Fruit fly (Drosophila melanogaster) whole organism, embryonic: Measurements from ENCODE around the gene CG13482.
A peak's percentile ranks its signal among the peaks of the same experiment; 100 is the strongest.

Experiments used
- Atf3 ChIP-seq: fragments of 200-800 bp; sonication (Bioruptor generic); optimal IDR thresholded peaks from 3 replicates; lab custom pipeline; 2016; ENCODE audit warnings: missing biosample characterization, missing genetic modification characterization
- Bteb2 ChIP-seq: fragments of 200-800 bp; sonication (Bioruptor generic); optimal IDR thresholded peaks from 2 replicates; lab custom pipeline; 2016; ENCODE audit warnings: missing biosample characterization, missing genetic modification characterization
- CG10321 ChIP-seq: fragments of 200-800 bp; sonication (Bioruptor generic); IDR thresholded peaks from 2 replicates; pipeline ENCODE4 v1.3.6; 2022; ENCODE audit warnings: missing biosample characterization, missing genetic modification characterization
- CG10654 ChIP-seq: fragments of 200-800 bp; sonication (Bioruptor generic); optimal IDR thresholded peaks from 2 replicates; lab custom pipeline; 2016; ENCODE audit warnings: missing biosample characterization, missing genetic modification characterization
- CG10979 ChIP-seq: fragments of 200-800 bp; sonication (Bioruptor generic); optimal IDR thresholded peaks from 2 replicates; lab custom pipeline; 2018; ENCODE audit warnings: missing biosample characterization, mild to moderate bottlenecking, missing genetic modification characterization, moderate library complexity
- CG11085 ChIP-seq: fragments of 200-800 bp; sonication (Bioruptor generic); IDR thresholded peaks from 2 replicates; pipeline ENCODE4 v1.3.6; 2022; ENCODE audit warnings: missing biosample characterization, missing genetic modification characterization
- CG12942 ChIP-seq: fragments of 200-800 bp; sonication (Bioruptor generic); optimal IDR thresholded peaks from 3 replicates; lab custom pipeline; 2016; ENCODE audit warnings: missing biosample characterization, missing genetic modification characterization
- CG14710 ChIP-seq: fragments of 200-800 bp; sonication (Bioruptor generic); optimal IDR thresholded peaks from 3 replicates; lab custom pipeline; 2019; ENCODE audit warnings: missing biosample characterization, mild to moderate bottlenecking, missing genetic modification characterization, moderate library complexity
- CG14860 ChIP-seq: fragments of 200-800 bp; sonication (Bioruptor generic); IDR thresholded peaks from 3 replicates; pipeline ENCODE4 v1.3.6; 2022; ENCODE audit warnings: missing biosample characterization, missing genetic modification characterization; ENCODE audit not compliant: partially characterized antibody
- CG1647 ChIP-seq: fragments of 200-800 bp; sonication (Bioruptor generic); optimal IDR thresholded peaks from 3 replicates; lab custom pipeline; 2016; ENCODE audit warnings: missing biosample characterization, missing genetic modification characterization
- CG17802 ChIP-seq: fragments of 200-800 bp; sonication (Bioruptor generic); optimal IDR thresholded peaks from 2 replicates; lab custom pipeline; 2018; ENCODE audit warnings: missing biosample characterization, mild to moderate bottlenecking, missing genetic modification characterization, moderate library complexity
- CG1792 ChIP-seq: fragments of 200-800 bp; sonication (Bioruptor generic); optimal IDR thresholded peaks from 2 replicates; lab custom pipeline; 2016; ENCODE audit warnings: missing biosample characterization, missing genetic modification characterization
- CG1832 ChIP-seq: fragments of 200-800 bp; sonication (Bioruptor generic); optimal IDR thresholded peaks from 2 replicates; lab custom pipeline; 2017; ENCODE audit warnings: missing biosample characterization, mild to moderate bottlenecking, missing genetic modification characterization, inconsistent platforms
- CG18599 ChIP-seq: fragments of 200-800 bp; sonication (Bioruptor generic); optimal IDR thresholded peaks from 3 replicates; lab custom pipeline; 2017; ENCODE audit warnings: missing biosample characterization, missing genetic modification characterization, mild to moderate bottlenecking, moderate library complexity, missing genetic modification reagents
- CG31224 ChIP-seq: fragments of 200-800 bp; sonication (Bioruptor generic); IDR thresholded peaks from 2 replicates; pipeline ENCODE4 v1.3.6; 2022; ENCODE audit warnings: missing biosample characterization, missing genetic modification characterization
- CG4854 ChIP-seq: fragments of 200-800 bp; sonication (Bioruptor generic); optimal IDR thresholded peaks from 2 replicates; lab custom pipeline; 2016; ENCODE audit warnings: missing biosample characterization, missing genetic modification characterization, inconsistent platforms
- CG6272 ChIP-seq: fragments of 200-800 bp; sonication (Bioruptor generic); IDR thresholded peaks from 2 replicates; pipeline ENCODE4 v1.3.6; 2022; ENCODE audit warnings: missing biosample characterization, missing genetic modification characterization
- CG6813 ChIP-seq: fragments of 200-800 bp; sonication (Bioruptor generic); optimal IDR thresholded peaks from 2 replicates; lab custom pipeline; 2017; ENCODE audit warnings: missing biosample characterization, missing genetic modification characterization, mild to moderate bottlenecking, moderate library complexity, missing genetic modification reagents
- CG7928 ChIP-seq: fragments of 200-800 bp; sonication (Bioruptor generic); optimal IDR thresholded peaks from 2 replicates; lab custom pipeline; 2017; ENCODE audit warnings: missing biosample characterization, mild to moderate bottlenecking, missing genetic modification characterization
- CG8388 ChIP-seq: fragments of 200-800 bp; sonication (Bioruptor generic); optimal IDR thresholded peaks from 2 replicates; lab custom pipeline; 2019; ENCODE audit warnings: missing biosample characterization, mild to moderate bottlenecking, missing genetic modification characterization, moderate library complexity
- CG9797 ChIP-seq: fragments of 200-800 bp; sonication (Bioruptor generic); optimal IDR thresholded peaks from 3 replicates; lab custom pipeline; 2018; ENCODE audit warnings: missing biosample characterization, mild to moderate bottlenecking, missing genetic modification characterization
- Med ChIP-seq: fragments of 200-800 bp; sonication (Bioruptor generic); peaks from one replicate; lab custom pipeline; 2016; ENCODE audit warnings: missing biosample characterization, missing genetic modification characterization, mild to moderate bottlenecking, inconsistent platforms, moderate library complexity
- Nf-YA ChIP-seq: fragments of 200-800 bp; sonication (Bioruptor generic); IDR thresholded peaks from 2 replicates; pipeline ENCODE4 v1.3.6; 2022; ENCODE audit warnings: missing biosample characterization, missing genetic modification characterization
- Oaz ChIP-seq: fragments of 200-800 bp; sonication (Bioruptor generic); IDR thresholded peaks from 2 replicates; pipeline ENCODE4 v1.3.6; 2022; ENCODE audit warnings: missing biosample characterization, missing genetic modification characterization
- ab ChIP-seq: fragments of 200-800 bp; sonication (Bioruptor generic); optimal IDR thresholded peaks from 2 replicates; lab custom pipeline; 2016; ENCODE audit warnings: missing biosample characterization, missing genetic modification characterization
- abd-A ChIP-seq: fragments of 200-800 bp; sonication (Bioruptor generic); optimal IDR thresholded peaks from 3 replicates; lab custom pipeline; 2019; ENCODE audit warnings: missing biosample characterization, mild to moderate bottlenecking, missing genetic modification characterization, moderate library complexity
- al ChIP-seq: fragments of 200-800 bp; sonication (Bioruptor generic); IDR thresholded peaks from 2 replicates; pipeline ENCODE4 v1.3.6; 2022; ENCODE audit warnings: missing biosample characterization, missing genetic modification characterization
- ash1 ChIP-seq: fragments of 200-800 bp; sonication (Bioruptor generic); optimal IDR thresholded peaks from 2 replicates; lab custom pipeline; 2018; ENCODE audit warnings: missing biosample characterization, mild to moderate bottlenecking, missing genetic modification characterization
- bab2 ChIP-seq: fragments of 200-800 bp; sonication (Bioruptor generic); optimal IDR thresholded peaks from 2 replicates; lab custom pipeline; 2016; ENCODE audit warnings: missing biosample characterization, missing genetic modification characterization
- chif ChIP-seq, 2 experiments: fragments of 200-800 bp; sonication (Bioruptor generic); optimal IDR thresholded peaks; 3 replicates each; lab custom pipeline; 2016; ENCODE audit warnings: missing biosample characterization in 2 of 2, missing genetic modification characterization in 2 of 2
- dmrt11E ChIP-seq: fragments of 200-800 bp; sonication (Bioruptor generic); optimal IDR thresholded peaks from 3 replicates; lab custom pipeline; 2018; ENCODE audit warnings: missing biosample characterization, mild to moderate bottlenecking, missing genetic modification characterization, moderate library complexity
- dysf ChIP-seq: fragments of 200-800 bp; sonication (Bioruptor generic); IDR thresholded peaks from 3 replicates; pipeline ENCODE4 v1.3.6; 2022; ENCODE audit warnings: missing biosample characterization, missing genetic modification characterization
- eve ChIP-seq, 2 experiments: fragments of >200 bp; optimal IDR thresholded peaks; 2 replicates each; lab custom pipeline; 2017; ENCODE audit warnings: missing biosample characterization in 2 of 2, missing genetic modification characterization in 2 of 2
- exex ChIP-seq: fragments of 200-800 bp; sonication (Bioruptor generic); optimal IDR thresholded peaks from 4 replicates; lab custom pipeline; 2018; ENCODE audit warnings: missing biosample characterization, mild to moderate bottlenecking, missing genetic modification characterization, moderate library complexity
- fd96Cb ChIP-seq: fragments of 200-800 bp; sonication (Bioruptor generic); optimal IDR thresholded peaks from 2 replicates; lab custom pipeline; 2018; ENCODE audit warnings: missing biosample characterization, mild to moderate bottlenecking, missing genetic modification characterization, moderate library complexity
- gsb-n ChIP-seq: fragments of 200-800 bp; sonication (Bioruptor generic); optimal IDR thresholded peaks from 3 replicates; lab custom pipeline; 2018; ENCODE audit warnings: missing biosample characterization, mild to moderate bottlenecking, missing genetic modification characterization
- jigr1 ChIP-seq: fragments of 200-800 bp; sonication (Bioruptor generic); IDR thresholded peaks from 3 replicates; pipeline ENCODE4 v1.3.6; 2022; ENCODE audit warnings: missing biosample characterization, missing genetic modification characterization
- kni ChIP-seq: fragments of 200-800 bp; sonication (Bioruptor generic); optimal IDR thresholded peaks from 3 replicates; lab custom pipeline; 2017; ENCODE audit warnings: mild to moderate bottlenecking, missing biosample characterization, missing genetic modification reagents, missing genetic modification characterization
- knrl ChIP-seq: fragments of 200-800 bp; sonication (Bioruptor generic); IDR thresholded peaks from 3 replicates; pipeline ENCODE4 v1.3.6; 2022; ENCODE audit warnings: missing biosample characterization, missing genetic modification characterization; ENCODE audit not compliant: partially characterized antibody
- lilli ChIP-seq: fragments of 200-800 bp; sonication (Bioruptor generic); optimal IDR thresholded peaks from 3 replicates; lab custom pipeline; 2016; ENCODE audit warnings: missing biosample characterization, missing genetic modification characterization
- lov ChIP-seq, 2 experiments: fragments of 200-800 bp in 1 of 2; fragments of >200 bp in 1 of 2; sonication (Bioruptor generic) in 1 of 2; IDR thresholded peaks in 1 of 2; optimal IDR thresholded peaks in 1 of 2; 2 replicates in 1 of 2; 3 replicates in 1 of 2; pipeline versions ENCODE4 v1.3.6 to Lab custom; 2017 to 2022; ENCODE audit warnings: missing biosample characterization in 1 of 2, missing genetic modification characterization in 1 of 2
- mam ChIP-seq: fragments of 200-800 bp; sonication (Bioruptor generic); optimal IDR thresholded peaks from 3 replicates; lab custom pipeline; 2016; ENCODE audit warnings: missing biosample characterization, missing genetic modification characterization
- mirr ChIP-seq: fragments of 200-800 bp; sonication (Bioruptor generic); optimal IDR thresholded peaks from 3 replicates; lab custom pipeline; 2018; ENCODE audit warnings: missing biosample characterization, mild to moderate bottlenecking, missing genetic modification characterization
- nerfin-2 ChIP-seq: fragments of 200-800 bp; sonication (Bioruptor generic); IDR thresholded peaks from 2 replicates; pipeline ENCODE4 v1.3.6; 2022; ENCODE audit warnings: missing biosample characterization, missing genetic modification characterization; ENCODE audit not compliant: partially characterized antibody
- pb ChIP-seq: fragments of 200-800 bp; sonication (Bioruptor generic); optimal IDR thresholded peaks from 3 replicates; lab custom pipeline; 2016; ENCODE audit warnings: missing biosample characterization, missing genetic modification characterization
- salm ChIP-seq: fragments of 200-800 bp; sonication (Bioruptor generic); optimal IDR thresholded peaks from 2 replicates; lab custom pipeline; 2018; ENCODE audit warnings: missing biosample characterization, mild to moderate bottlenecking, missing genetic modification characterization
- sna ChIP-seq: fragments of 200-800 bp; sonication (Bioruptor generic); IDR thresholded peaks from 2 replicates; pipeline ENCODE4 v1.3.6; 2022; ENCODE audit warnings: missing biosample characterization, missing genetic modification characterization; ENCODE audit not compliant: partially characterized antibody
- sob ChIP-seq: fragments of 200-800 bp; sonication (Bioruptor generic); IDR thresholded peaks from 2 replicates; pipeline ENCODE4 v1.3.6; 2022; ENCODE audit warnings: missing biosample characterization, missing genetic modification characterization
- tna ChIP-seq: fragments of 200-800 bp; sonication (Bioruptor generic); IDR thresholded peaks from 2 replicates; pipeline ENCODE4 v1.3.6; 2022; ENCODE audit warnings: missing biosample characterization, missing genetic modification characterization; ENCODE audit not compliant: partially characterized antibody

CG13482 gene

DNA sequence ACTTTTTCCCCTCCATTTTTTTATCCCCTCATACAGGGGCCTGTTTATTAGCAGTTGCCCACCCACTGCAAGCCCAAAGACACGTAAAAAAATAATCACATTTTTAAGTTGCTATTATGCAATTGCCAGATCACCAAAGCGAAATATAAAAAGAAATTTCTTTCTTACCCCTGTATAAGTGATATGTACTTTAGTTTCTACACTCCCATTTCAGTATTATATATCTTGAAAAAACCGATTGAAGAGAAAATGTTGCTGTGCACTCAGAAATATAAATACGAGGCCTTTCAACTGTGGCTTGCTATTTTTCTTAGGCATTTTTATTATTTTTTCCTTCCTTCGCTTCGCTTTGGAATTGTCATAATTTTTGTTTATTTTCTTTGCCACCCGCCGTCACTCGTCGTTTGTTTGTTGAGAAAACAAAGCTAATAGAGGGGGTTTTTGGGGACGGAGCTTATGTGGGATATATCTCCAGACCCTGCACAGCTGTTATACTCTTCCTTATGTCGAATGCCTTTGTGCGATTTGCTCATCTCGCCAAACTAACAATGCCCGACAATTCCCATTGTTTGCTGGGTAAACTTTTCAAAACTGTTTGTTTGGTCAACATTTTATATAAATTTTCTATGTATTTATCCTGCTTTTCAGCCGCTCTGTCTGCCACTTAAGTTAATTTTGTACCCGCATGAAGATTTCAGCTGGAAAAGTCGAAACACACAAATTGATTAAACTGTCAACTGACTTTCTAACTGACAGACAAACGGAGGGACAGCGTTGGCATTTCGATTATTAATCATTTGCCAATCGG, 25.3 kb downstream of the CG13482 start (continued):
- TF ChIP-seq dysf (GFP tag; lab: Robert Waterston, UW) (no peak), ab (GFP tag; lab: Kevin White, UChicago) (no peak), gsb-n (tag; lab: Kevin White, UChicago) (no peak), CG31224 (no peak), CG18599 (peak; percentile 44), lilli (GFP tag; lab: Kevin White, UChicago) (no peak), Atf3 (GFP tag; lab: Kevin White, UChicago) (no peak), CG14860 (GFP tag; lab: Robert Waterston, UW) (no peak), CG7928 (GFP tag; lab: Kevin White, UChicago) (no peak), CG14710 (tag; lab: Kevin White, UChicago) (no peak), Nf-YA (no peak), lov (optimal IDR thresholded peaks at IDR 0.05; lab: Kevin White, UChicago) (no peak), lov (GFP tag; IDR thresholded peaks at IDR 0.05; lab: Robert Waterston, UW) (no peak), CG17802 (no peak), sob (GFP tag; lab: Robert Waterston, UW) (no peak), CG8388 (no peak), Bteb2 (GFP tag; lab: Kevin White, UChicago) (no peak), mirr (no peak), kni (GFP tag; lab: Kevin White, UChicago) (peak; percentile 22), knrl (GFP tag; lab: Robert Waterston, UW) (no peak), tna (no peak), Med (GFP tag; lab: Kevin White, UChicago) (peak; percentile 88), exex (peak; percentile 1), CG1792 (GFP tag; lab: Kevin White, UChicago) (no peak), CG1647 (no peak), jigr1 (no peak), CG9797 (GFP tag; lab: Kevin White, UChicago) (no peak), abd-A (tag; lab: Kevin White, UChicago) (no peak), Oaz (GFP tag; lab: Robert Waterston, UW) (no peak), CG11085 (GFP tag; lab: Robert Waterston, UW) (no peak), eve (GFP tag; optimal IDR thresholded peaks at IDR 0.05; lab: Kevin White, UChicago) (no peak), CG10979 (tag; lab: Kevin White, UChicago) (peak; percentile 9), CG4854 (GFP tag; lab: Kevin White, UChicago) (no peak), CG12942 (GFP tag; lab: Kevin White, UChicago) (no peak), CG10321 (GFP tag; lab: Robert Waterston, UW) (no peak), CG1832 (GFP tag; lab: Kevin White, UChicago) (no peak), pb (GFP tag; lab: Kevin White, UChicago) (no peak), CG10654 (GFP tag; lab: Kevin White, UChicago) (no peak), fd96Cb (tag; lab: Kevin White, UChicago) (no peak), al (GFP tag; lab: Robert Waterston, UW) (no peak), chif (GFP tag; optimal IDR thresholded peaks at IDR 0.05; lab: Kevin White, UChicago) (no peak), sna (GFP tag; lab: Robert Waterston, UW) (no peak), CG6813 (peak; percentile 43), ash1 (GFP tag; lab: Kevin White, UChicago) (no peak), CG6272 (no peak), bab2 (GFP tag; lab: Kevin White, UChicago) (no peak), nerfin-2 (GFP tag; lab: Robert Waterston, UW) (no peak), mam (GFP tag; lab: Kevin White, UChicago) (no peak), dmrt11E (tag; lab: Kevin White, UChicago) (peak; percentile 38), salm (tag; lab: Kevin White, UChicago) (no peak)
